Fruit fly (Drosophila melanogaster) S2 (cell line): ENCODE measurements around the gene CG14551.

Experiments
- CG8478 ChIP-seq: fragments of >200 bp; optimal IDR thresholded peaks from 2 replicates; lab custom pipeline; 2018
- CTCF ChIP-seq, 2 experiments: fragments of >200 bp; optimal IDR thresholded peaks; 2 replicates each; lab custom pipeline; 2018

DNA sequence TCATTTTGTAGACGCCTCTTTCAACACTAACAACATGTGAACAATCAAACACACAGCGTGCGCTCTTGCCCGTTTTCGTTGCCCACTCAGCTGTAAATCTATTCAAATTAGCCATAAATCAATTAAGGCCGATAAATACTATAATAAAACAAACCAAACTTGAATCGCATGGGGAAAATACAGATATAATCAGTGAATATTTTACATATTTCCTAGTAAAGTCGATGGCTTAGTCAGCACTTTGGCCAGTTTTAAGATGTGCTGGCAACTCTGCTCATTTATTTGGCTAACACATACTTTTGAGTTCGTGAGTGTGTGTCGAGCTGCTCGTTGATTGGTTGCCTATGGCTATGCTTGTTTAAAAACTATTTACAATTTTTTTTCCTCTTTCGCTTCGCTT, 36.4 kb upstream of the CG14551 start:
- no peak for TF ChIP-seq CG8478 (lab: Kevin White, UChicago)
- no peak for TF ChIP-seq CTCF (optimal IDR thresholded peaks at IDR 0.05; lab: Kevin White, UChicago)
